Fruit fly (Drosophila melanogaster) Kc167 (cell line): Measurements from ENCODE around the gene CG9628.

ENCODE experiments used
- Myc ChIP-seq: fragments of >200 bp; optimal IDR thresholded peaks from 2 replicates; lab custom pipeline; 2017; ENCODE audit warnings: missing external identifiers
- Sin3A ChIP-seq: fragments of >200 bp; optimal IDR thresholded peaks from 2 replicates; lab custom pipeline; 2018; ENCODE audit warnings: missing external identifiers
- h ChIP-seq: fragments of >200 bp; optimal IDR thresholded peaks from 3 replicates; lab custom pipeline; 2018; ENCODE audit warnings: missing external identifiers
- insv ChIP-seq: fragments of >200 bp; optimal IDR thresholded peaks from 3 replicates; lab custom pipeline; 2018; ENCODE audit warnings: missing external identifiers
- psq ChIP-seq: fragments of >200 bp; optimal IDR thresholded peaks from 2 replicates; lab custom pipeline; 2017; ENCODE audit warnings: missing external identifiers
- ttk ChIP-seq: sonication (Bioruptor generic); optimal IDR thresholded peaks from 2 replicates; lab custom pipeline; 2017; ENCODE audit warnings: missing external identifiers

Gene CG9628

DNA sequence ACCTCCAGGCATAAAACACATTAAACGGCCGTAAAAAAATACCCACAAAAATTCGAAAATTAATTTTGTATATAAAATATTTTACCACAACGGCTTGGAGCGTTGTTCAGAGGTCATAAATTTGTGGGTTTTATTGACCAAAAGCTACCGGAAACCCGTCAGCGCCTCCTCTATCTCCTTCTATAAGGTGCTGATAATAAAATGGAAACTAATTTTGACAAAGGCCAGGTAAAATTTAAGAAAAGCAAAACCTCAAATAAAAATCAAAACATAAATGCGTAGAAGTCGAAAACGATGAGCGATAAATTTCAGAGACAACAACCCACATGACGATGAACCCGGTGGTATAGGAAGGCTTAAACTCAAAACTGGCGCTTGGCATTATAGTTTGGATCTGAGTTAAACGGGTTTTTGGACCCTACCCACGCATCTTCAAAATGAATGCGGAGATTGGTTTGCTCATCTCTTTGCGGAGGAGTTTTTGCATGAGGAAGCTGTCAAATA is 18.3 kb downstream of the CG9628 start:
- TF ChIP-seq Myc (no peak), insv (lab: Kevin White, UChicago) (no peak), h (lab: Kevin White, UChicago) (no peak), psq (lab: Kevin White, UChicago) (no peak), Sin3A (lab: Kevin White, UChicago) (no peak), ttk (lab: Kevin White, UChicago) (no peak)

DNA sequence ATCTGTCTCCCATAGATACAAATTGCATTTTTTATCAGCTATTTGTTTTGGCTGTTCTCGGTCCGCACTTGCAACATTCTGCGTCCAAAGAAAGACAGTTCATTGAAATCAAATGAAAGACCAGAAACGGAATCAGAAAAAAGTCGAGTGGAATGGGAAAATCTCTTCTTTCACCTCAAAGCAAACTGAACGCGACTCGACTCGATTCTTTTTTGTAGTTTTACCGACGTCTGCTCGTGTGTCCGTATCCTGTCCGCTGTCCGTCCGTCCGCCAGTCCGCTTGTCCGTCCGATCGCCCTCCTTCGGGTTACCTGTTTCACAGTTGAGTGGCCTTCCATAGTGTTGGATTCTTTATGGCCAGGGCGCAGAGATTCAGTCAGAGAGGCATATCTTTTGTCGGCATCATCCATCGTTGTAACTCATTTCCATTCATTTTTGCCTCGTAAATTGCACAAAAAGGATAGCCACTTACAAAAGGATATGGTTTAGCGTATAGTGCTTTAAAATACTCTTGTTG is 19.4 kb downstream of the CG9628 start:
- TF ChIP-seq h (lab: Kevin White, UChicago), result no peak
- TF ChIP-seq Sin3A (lab: Kevin White, UChicago), result no peak
- no peak for TF ChIP-seq insv (lab: Kevin White, UChicago)
- TF ChIP-seq Myc, result no peak
- no peak for TF ChIP-seq ttk (lab: Kevin White, UChicago)
- no peak for TF ChIP-seq psq (lab: Kevin White, UChicago)

DNA sequence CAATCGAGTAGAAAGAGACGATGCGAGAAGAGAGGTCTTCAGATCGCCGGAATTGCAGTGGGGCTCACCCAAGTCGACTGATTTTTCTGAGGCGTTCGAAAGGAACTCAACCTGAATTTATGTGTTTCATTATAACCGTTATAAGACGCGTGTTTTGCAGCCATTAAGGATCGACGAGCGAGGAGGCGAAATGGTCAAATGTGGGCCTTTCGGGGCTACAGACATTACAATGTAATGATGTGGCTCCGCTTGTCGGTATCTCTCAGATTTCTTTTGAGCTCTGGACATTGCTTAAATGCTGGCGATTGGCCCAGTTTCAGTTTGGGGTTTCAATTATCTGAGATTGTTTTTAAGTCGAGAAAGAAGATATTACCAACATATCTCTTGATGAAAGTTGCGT is 20.2 kb downstream of the CG9628 start:
- TF ChIP-seq psq (lab: Kevin White, UChicago), result no peak
- no peak for TF ChIP-seq ttk (lab: Kevin White, UChicago)
- no peak for TF ChIP-seq insv (lab: Kevin White, UChicago)
- no peak for TF ChIP-seq h (lab: Kevin White, UChicago)
- TF ChIP-seq Sin3A (lab: Kevin White, UChicago), result no peak
- no peak for TF ChIP-seq Myc

DNA sequence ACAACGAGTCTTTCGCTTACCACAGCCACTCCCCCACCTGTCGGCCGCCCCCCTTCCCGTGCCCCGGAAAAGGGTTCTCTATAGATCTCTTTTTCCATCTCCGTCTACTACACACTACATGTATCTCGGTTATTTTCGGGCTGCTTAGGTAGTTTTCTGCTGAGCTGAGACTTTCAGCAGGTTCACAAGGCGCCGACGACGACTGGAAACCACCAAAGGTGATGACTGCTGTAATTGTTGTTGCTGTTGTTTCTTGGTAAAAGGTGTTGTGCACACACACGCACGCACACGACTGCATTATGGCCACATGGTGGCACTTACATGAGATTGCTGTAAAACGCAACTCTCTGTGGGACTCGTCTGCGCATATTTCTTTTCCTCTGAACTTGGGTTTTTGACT is 21.1 kb downstream of the CG9628 start:
- TF ChIP-seq psq (lab: Kevin White, UChicago) (no peak), h (lab: Kevin White, UChicago) (no peak), Myc (no peak), insv (lab: Kevin White, UChicago) (no peak), ttk (lab: Kevin White, UChicago) (no peak), Sin3A (lab: Kevin White, UChicago) (no peak)

DNA sequence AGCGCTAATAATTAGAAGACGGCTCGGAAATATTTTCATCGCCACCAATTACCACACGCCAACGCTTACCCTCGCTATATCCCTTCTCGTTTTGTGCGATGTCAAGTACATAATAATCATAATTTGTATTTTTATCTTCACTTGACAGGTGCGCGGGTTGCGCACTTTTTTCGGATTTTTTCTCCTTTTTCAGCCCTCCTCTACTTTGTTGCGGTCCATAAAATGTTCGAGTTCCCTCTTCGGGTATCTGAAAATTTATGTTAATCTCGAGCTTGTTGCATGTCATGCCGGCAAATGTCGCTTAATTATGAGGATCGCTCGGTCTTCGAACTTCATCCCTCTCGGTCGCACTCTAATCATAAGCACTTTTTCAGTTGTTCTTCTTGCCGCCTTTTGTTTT is 22.5 kb downstream of the CG9628 start:
- TF ChIP-seq psq (lab: Kevin White, UChicago), result no peak
- no peak for TF ChIP-seq insv (lab: Kevin White, UChicago)
- TF ChIP-seq Myc, result no peak
- TF ChIP-seq h (lab: Kevin White, UChicago), result no peak
- no peak for TF ChIP-seq Sin3A (lab: Kevin White, UChicago)
- TF ChIP-seq ttk (lab: Kevin White, UChicago), result no peak

DNA sequence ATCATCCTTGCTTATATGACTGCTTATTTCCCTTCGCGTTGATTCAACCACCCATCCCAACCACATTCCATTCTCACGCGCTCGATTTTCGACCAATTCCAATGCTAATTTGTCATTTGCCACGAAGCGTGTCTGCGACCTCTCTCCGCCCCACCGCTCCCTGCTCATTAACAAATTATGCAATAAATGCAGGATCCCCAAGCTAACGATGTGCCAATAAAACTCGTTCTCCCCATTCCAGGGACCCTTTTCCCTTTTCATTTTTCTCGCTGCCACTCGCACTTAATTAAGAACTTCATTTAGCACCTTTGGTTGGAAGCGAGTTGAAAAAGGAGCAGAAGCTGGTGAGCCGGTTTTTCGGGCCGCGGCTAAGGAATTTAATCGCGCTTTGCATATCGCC is 23.3 kb downstream of the CG9628 start:
- TF ChIP-seq psq (lab: Kevin White, UChicago), result no peak
- TF ChIP-seq insv (lab: Kevin White, UChicago), result no peak
- TF ChIP-seq ttk (lab: Kevin White, UChicago), result no peak

DNA sequence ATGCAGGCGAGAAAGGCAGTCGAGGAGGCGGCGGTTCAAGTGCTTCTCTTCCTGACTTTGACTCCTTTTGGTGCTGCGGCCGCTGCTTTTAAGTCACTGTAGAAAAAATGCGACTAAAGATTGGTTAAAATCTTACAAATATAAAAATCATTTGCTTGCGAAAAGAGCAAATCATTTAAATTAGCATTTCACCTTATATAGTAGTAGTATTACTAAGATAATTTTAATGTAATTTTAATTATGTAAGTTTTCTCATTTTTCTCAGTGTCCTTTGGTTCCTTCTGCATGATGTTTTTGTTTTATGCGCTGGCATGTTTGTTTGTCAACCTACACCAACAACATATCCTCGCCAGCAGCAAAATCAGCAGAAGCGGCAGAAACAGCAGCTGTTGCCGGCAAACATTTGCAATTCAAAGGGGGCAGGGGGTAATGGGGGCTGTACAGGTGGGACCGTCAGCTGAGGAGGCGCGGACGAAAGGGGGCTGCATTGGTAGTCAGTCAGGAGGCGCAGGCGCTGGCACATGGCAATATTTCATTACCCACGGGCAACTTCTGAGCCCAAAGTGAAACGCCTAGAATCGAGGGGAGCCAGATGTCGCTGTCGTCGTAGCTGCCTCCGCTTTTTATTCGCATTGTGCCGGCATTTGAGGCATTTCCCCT is 24.7 kb downstream of the CG9628 start:
- TF ChIP-seq Myc (no peak), Sin3A (lab: Kevin White, UChicago) (no peak), insv (lab: Kevin White, UChicago) (no peak), psq (lab: Kevin White, UChicago) (no peak), ttk (lab: Kevin White, UChicago) (no peak), h (lab: Kevin White, UChicago) (no peak)

DNA sequence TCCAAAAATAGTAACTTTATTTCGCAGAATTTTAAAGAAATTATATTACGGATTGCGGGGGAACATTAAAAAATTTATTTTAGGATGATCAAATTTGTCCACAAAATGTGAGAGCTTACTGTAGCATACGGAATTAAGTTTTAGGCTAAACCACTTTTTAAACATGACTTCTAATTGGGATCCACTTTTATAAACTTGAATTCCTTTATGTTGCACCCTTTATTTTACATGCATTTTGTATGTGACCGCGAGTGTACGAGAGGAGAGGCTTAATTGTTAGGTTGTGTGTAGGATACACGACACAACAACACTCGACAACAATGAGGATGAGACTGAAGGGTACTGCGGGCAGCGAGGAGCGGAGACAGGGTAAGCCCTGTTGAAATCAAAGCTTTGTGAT is 26.3 kb downstream of the CG9628 start:
- no peak for TF ChIP-seq insv (lab: Kevin White, UChicago)
- TF ChIP-seq h (lab: Kevin White, UChicago), result no peak
- TF ChIP-seq ttk (lab: Kevin White, UChicago), result no peak
- TF ChIP-seq psq (lab: Kevin White, UChicago), result no peak
- TF ChIP-seq Myc, result no peak
- TF ChIP-seq Sin3A (lab: Kevin White, UChicago), result no peak

DNA sequence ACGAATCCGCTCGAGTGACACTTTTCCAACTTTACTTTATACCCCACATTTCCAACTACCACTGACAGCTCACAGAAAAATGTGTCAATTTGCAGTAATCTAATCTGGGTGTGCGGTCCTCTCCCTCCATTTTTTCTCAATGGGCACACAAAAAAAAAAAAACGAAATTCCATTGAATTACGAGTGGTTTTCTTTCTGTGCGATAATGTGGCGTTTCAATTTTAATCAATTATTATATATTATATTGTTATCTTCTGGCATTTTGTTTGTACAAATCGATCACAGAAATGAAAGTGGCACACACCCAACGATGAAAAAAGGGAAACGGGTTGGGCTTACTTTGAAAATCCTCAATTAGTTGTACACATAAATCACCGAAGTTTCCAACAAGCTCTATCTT is 27.8 kb downstream of the CG9628 start:
- no peak for TF ChIP-seq Sin3A (lab: Kevin White, UChicago)

DNA sequence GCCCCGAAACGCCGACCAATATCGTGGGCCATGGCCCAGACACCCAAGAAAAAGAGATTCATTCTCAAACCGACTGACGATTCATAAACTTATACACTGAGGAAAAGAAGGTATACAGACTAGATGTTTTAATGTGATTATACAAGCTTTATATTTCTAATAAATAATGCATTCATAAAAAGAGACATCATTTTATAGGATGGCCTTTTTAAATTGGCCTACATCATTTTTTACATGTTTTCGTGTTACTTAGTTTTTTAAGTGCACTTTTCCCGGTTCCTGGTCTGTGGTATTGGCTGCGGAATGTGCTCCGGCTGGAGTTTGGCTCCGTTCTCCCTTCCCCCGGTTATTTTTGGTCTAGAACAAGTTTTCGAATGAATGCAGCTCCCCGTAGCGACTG is 30.0 kb downstream of the CG9628 start:
- TF ChIP-seq Sin3A (lab: Kevin White, UChicago) (no peak), ttk (lab: Kevin White, UChicago) (no peak), h (lab: Kevin White, UChicago) (no peak)

DNA sequence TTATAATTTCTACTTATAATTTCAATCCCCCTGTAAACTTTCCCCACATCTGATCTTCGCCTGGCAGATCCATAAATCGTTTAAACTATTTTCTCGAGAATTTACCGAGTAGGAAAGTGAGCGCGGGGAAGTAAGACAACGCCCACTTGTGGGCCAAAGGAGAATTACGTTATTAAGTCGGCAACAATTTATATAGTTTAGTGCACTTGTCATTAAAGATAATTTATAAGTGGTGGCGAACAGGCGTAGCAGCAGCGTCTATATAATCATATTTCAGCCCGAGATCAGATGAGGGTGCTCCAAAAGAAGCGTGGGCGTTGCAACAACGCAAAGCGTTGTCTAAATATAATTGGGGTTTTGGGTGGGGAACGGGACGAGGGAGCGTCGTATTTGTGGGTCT is 32.1 kb downstream of the CG9628 start:
- TF ChIP-seq Sin3A (lab: Kevin White, UChicago), result no peak
- TF ChIP-seq h (lab: Kevin White, UChicago), result no peak
- TF ChIP-seq insv (lab: Kevin White, UChicago), result no peak
- TF ChIP-seq psq (lab: Kevin White, UChicago), result no peak
- no peak for TF ChIP-seq Myc
- no peak for TF ChIP-seq ttk (lab: Kevin White, UChicago)

DNA sequence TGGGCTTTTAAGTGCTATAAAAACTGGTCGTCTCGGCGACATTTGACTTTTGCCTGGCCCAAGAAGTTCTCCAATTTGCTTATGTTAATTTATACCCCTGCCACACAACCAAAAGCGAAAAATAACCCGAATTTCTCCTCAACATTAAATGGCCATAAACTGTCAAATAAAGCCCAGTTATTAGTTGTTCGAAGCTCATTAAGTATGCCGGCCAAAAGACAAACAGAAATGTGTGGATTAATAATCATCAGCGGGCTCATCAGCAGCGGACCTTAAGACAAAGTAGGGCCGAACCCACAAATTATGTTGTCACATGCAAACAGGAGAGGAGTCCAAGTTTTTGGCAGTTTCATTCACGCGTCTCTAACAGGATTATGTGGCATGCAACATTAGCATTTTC is 32.6 kb downstream of the CG9628 start:
- TF ChIP-seq psq (lab: Kevin White, UChicago), result no peak
- TF ChIP-seq Sin3A (lab: Kevin White, UChicago), result no peak
- TF ChIP-seq Myc, result no peak
- TF ChIP-seq ttk (lab: Kevin White, UChicago), result no peak
- TF ChIP-seq h (lab: Kevin White, UChicago), result no peak
- TF ChIP-seq insv (lab: Kevin White, UChicago), result no peak
